Worm (Caenorhabditis elegans): Measurements from ENCODE around the gene dsc-1.

DNA sequence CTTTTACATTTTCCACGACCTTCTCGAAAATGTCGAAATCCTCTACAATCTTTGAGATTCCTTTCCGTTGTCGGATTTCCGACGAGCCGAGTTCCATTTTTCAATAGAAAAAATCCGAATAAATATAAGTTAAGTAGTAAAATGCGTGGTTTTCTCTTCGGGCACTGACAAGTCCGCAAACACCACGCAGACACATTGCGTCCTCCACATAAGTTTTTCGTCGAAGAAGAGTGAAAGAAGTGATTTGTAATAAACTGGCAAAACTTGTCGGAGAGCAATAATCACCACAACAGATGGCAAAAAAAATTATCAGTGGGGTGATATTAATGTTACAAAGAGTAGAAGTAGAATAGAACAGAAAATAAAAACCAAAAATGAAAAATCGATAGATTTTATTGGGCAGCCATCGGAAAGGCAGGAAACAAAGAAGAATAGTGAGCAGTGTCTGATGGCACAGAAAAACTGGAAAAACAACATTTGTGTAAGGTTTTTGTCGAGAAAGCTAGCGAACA is 27.7 kb downstream of the dsc-1 start, which contains the start of gene ergi-2:
- no peak for TF ChIP-seq dao-5 (tag; optimal IDR thresholded peaks at IDR 0.05)
- TF ChIP-seq him-1 (tag; optimal IDR thresholded peaks at IDR 0.05): no peak
